Fruit fly (Drosophila melanogaster): ENCODE data around the gene VhaM9.7-b.

- TF ChIP-seq ttk (optimal IDR thresholded peaks at IDR 0.05) (no peak), psq (optimal IDR thresholded peaks at IDR 0.05) (no peak), h (optimal IDR thresholded peaks at IDR 0.05) (no peak), Sin3A (optimal IDR thresholded peaks at IDR 0.05) (no peak), Myc (optimal IDR thresholded peaks at IDR 0.05) (no peak), insv (optimal IDR thresholded peaks at IDR 0.05) (no peak)
Observed at dm6 chr3L:21586528-21586927, 46.9 kb downstream of the VhaM9.7-b start, which contains the start of gene TfAP-2.

All from Kc167 (cell line).